Worm (Caenorhabditis elegans) whole organism, midembryonic: ENCODE results near the gene aat-7.

ENCODE experiments used
- T22C8.4 ChIP-seq: fragments of 200-800 bp; sonication (Bioruptor generic); IDR thresholded peaks from 2 replicates; pipeline ENCODE4 v1.3.6; 2022; ENCODE audit warnings: missing genetic modification characterization, missing compliant biosample characterization
- cog-1 ChIP-seq: sonication (generic microtip); optimal IDR thresholded peaks from 2 replicates; lab custom pipeline; 2016; ENCODE audit warnings: missing genetic modification characterization, missing compliant biosample characterization
- flt-1 ChIP-seq: fragments of 200-800 bp; sonication (Bioruptor generic); IDR thresholded peaks from 2 replicates; pipeline ENCODE4 v1.3.6; 2022; ENCODE audit warnings: missing genetic modification characterization, missing compliant biosample characterization
- klf-2 ChIP-seq: fragments of 200-800 bp; sonication (Bioruptor generic); conservative IDR thresholded peaks from 2 replicates; pipeline ENCODE4 v1.3.6; 2022; ENCODE audit warnings: missing genetic modification reagents, missing genetic modification characterization, missing compliant biosample characterization
- med-1 ChIP-seq: sonication (generic microtip); optimal IDR thresholded peaks from 2 replicates; lab custom pipeline; 2017; ENCODE audit warnings: missing genetic modification characterization, mild to moderate bottlenecking, missing compliant biosample characterization, antibody characterized with exemption, missing genetic modification reagents; ENCODE audit not compliant: insufficient read depth
- ref-1 ChIP-seq: fragments of 200-800 bp; sonication (Bioruptor generic); conservative IDR thresholded peaks from 2 replicates; pipeline ENCODE4 v1.3.6; 2022; ENCODE audit warnings: missing genetic modification reagents, missing genetic modification characterization, missing compliant biosample characterization
- tab-1 ChIP-seq: fragments of 200-800 bp; sonication (Bioruptor generic); IDR thresholded peaks from 2 replicates; pipeline ENCODE4 v1.3.6; 2022; ENCODE audit warnings: missing genetic modification characterization, missing compliant biosample characterization
- ztf-23 ChIP-seq: fragments of 200-800 bp; sonication (Bioruptor generic); IDR thresholded peaks from 2 replicates; pipeline ENCODE4 v1.3.6; 2022; ENCODE audit warnings: missing genetic modification reagents, missing genetic modification characterization, missing compliant biosample characterization
- ztf-29 ChIP-seq: fragments of 200-800 bp; sonication (Bioruptor generic); IDR thresholded peaks from 2 replicates; pipeline ENCODE4 v1.3.6; 2022; ENCODE audit warnings: missing genetic modification reagents, missing genetic modification characterization, missing compliant biosample characterization

aat-7 gene

ce11 chrII:1386478-1386877 is at the start of gene aat-7:
aat-7 (plus strand) TSS chrII:1386870.
- no peak for TF ChIP-seq klf-2 (GFP tag; lab: Robert Waterston, UW)
- no peak for TF ChIP-seq ztf-29
- no peak for TF ChIP-seq cog-1 (tag; lab: Kevin White, UChicago)
- TF ChIP-seq T22C8.4 (GFP tag; lab: Robert Waterston, UW), result no peak
- no peak for TF ChIP-seq tab-1 (GFP tag; lab: Robert Waterston, UW)
- TF ChIP-seq ref-1, result no peak
- no peak for TF ChIP-seq med-1
- TF ChIP-seq flt-1, result no peak
- no peak for TF ChIP-seq ztf-23 (GFP tag; lab: Robert Waterston, UW)

- TF ChIP-seq klf-2 (GFP tag; lab: Robert Waterston, UW) (no peak), med-1 (no peak), flt-1 (no peak), ztf-23 (GFP tag; lab: Robert Waterston, UW) (0 out of 2 replicates have a peak, but pooled peaks have one; percentile 10), ztf-29 (no peak), T22C8.4 (GFP tag; lab: Robert Waterston, UW) (no peak), ref-1 (no peak), tab-1 (GFP tag; lab: Robert Waterston, UW) (0 out of 2 replicates have a peak, but pooled peaks have one; percentile 57), cog-1 (tag; lab: Kevin White, UChicago) (no peak)
Observed at ce11 chrII:1338196-1338595, 48.5 kb upstream of the aat-7 start.

- TF ChIP-seq ztf-29 (no peak), T22C8.4 (GFP tag; lab: Robert Waterston, UW) (no peak), cog-1 (tag; lab: Kevin White, UChicago) (no peak), klf-2 (GFP tag; lab: Robert Waterston, UW) (no peak), tab-1 (GFP tag; lab: Robert Waterston, UW) (no peak), flt-1 (no peak), ztf-23 (GFP tag; lab: Robert Waterston, UW) (no peak), ref-1 (no peak), med-1 (no peak)
Observed at ce11 chrII:1340049-1340448, 46.6 kb upstream of the aat-7 start.

- TF ChIP-seq ztf-23 (GFP tag; lab: Robert Waterston, UW) (no peak), cog-1 (tag; lab: Kevin White, UChicago) (no peak), flt-1 (no peak), klf-2 (GFP tag; lab: Robert Waterston, UW) (no peak), T22C8.4 (GFP tag; lab: Robert Waterston, UW) (no peak), tab-1 (GFP tag; lab: Robert Waterston, UW) (no peak), ref-1 (no peak), med-1 (no peak), ztf-29 (no peak)
Observed at ce11 chrII:1341416-1341815, 45.3 kb upstream of the aat-7 start.

ce11 chrII:1343748-1344147 is 42.9 kb upstream of the aat-7 start:
- TF ChIP-seq cog-1 (tag; lab: Kevin White, UChicago) (no peak), ztf-29 (no peak), tab-1 (GFP tag; lab: Robert Waterston, UW) (no peak), ztf-23 (GFP tag; lab: Robert Waterston, UW) (no peak), klf-2 (GFP tag; lab: Robert Waterston, UW) (no peak), ref-1 (no peak), med-1 (no peak), flt-1 (no peak), T22C8.4 (GFP tag; lab: Robert Waterston, UW) (no peak)

- TF ChIP-seq ztf-23 (GFP tag; lab: Robert Waterston, UW), result no peak
- no peak for TF ChIP-seq flt-1
- TF ChIP-seq med-1, result no peak
- TF ChIP-seq cog-1 (tag; lab: Kevin White, UChicago), result no peak
- TF ChIP-seq ztf-29, result no peak
- TF ChIP-seq T22C8.4 (GFP tag; lab: Robert Waterston, UW), result no peak
- no peak for TF ChIP-seq klf-2 (GFP tag; lab: Robert Waterston, UW)
- TF ChIP-seq ref-1, result no peak
- no peak for TF ChIP-seq tab-1 (GFP tag; lab: Robert Waterston, UW)
Observed at ce11 chrII:1344524-1345119, 42.0 kb upstream of the aat-7 start.

ce11 chrII:1355480-1355879 is 31.2 kb upstream of the aat-7 start, which contains the start of gene C13A10.1:
C13A10.1 (minus strand) TSS chrII:1355649.
- no peak for TF ChIP-seq klf-2 (GFP tag; lab: Robert Waterston, UW)
- TF ChIP-seq ref-1, result no peak
- no peak for TF ChIP-seq cog-1 (tag; lab: Kevin White, UChicago)
- no peak for TF ChIP-seq ztf-23 (GFP tag; lab: Robert Waterston, UW)
- TF ChIP-seq med-1, result no peak
- TF ChIP-seq ztf-29, result no peak
- TF ChIP-seq T22C8.4 (GFP tag; lab: Robert Waterston, UW), result no peak
- no peak for TF ChIP-seq tab-1 (GFP tag; lab: Robert Waterston, UW)
- TF ChIP-seq flt-1, result no peak

ce11 chrII:1357262-1357661 is 29.4 kb upstream of the aat-7 start:
- TF ChIP-seq klf-2 (GFP tag; lab: Robert Waterston, UW), result no peak
- TF ChIP-seq cog-1 (tag; lab: Kevin White, UChicago), result no peak
- no peak for TF ChIP-seq ref-1
- no peak for TF ChIP-seq ztf-23 (GFP tag; lab: Robert Waterston, UW)
- no peak for TF ChIP-seq med-1
- TF ChIP-seq ztf-29, result no peak
- no peak for TF ChIP-seq tab-1 (GFP tag; lab: Robert Waterston, UW)
- no peak for TF ChIP-seq flt-1
- no peak for TF ChIP-seq T22C8.4 (GFP tag; lab: Robert Waterston, UW)

ce11 chrII:1357905-1358304 is 28.8 kb upstream of the aat-7 start, which contains the start of gene C13A10.2:
C13A10.2 (minus strand) TSS chrII:1358005.
- no peak for TF ChIP-seq tab-1 (GFP tag; lab: Robert Waterston, UW)
- no peak for TF ChIP-seq flt-1
- no peak for TF ChIP-seq ztf-23 (GFP tag; lab: Robert Waterston, UW)
- no peak for TF ChIP-seq klf-2 (GFP tag; lab: Robert Waterston, UW)
- TF ChIP-seq ztf-29, result no peak
- no peak for TF ChIP-seq cog-1 (tag; lab: Kevin White, UChicago)
- TF ChIP-seq T22C8.4 (GFP tag; lab: Robert Waterston, UW), result no peak
- no peak for TF ChIP-seq ref-1
- no peak for TF ChIP-seq med-1

ce11 chrII:1360257-1360656 is 26.4 kb upstream of the aat-7 start:
- TF ChIP-seq cog-1 (tag; lab: Kevin White, UChicago) (no peak), T22C8.4 (GFP tag; lab: Robert Waterston, UW) (no peak), ztf-23 (GFP tag; lab: Robert Waterston, UW) (no peak), tab-1 (GFP tag; lab: Robert Waterston, UW) (no peak), klf-2 (GFP tag; lab: Robert Waterston, UW) (no peak), med-1 (no peak), flt-1 (no peak), ztf-29 (no peak), ref-1 (no peak)
